Fruit fly (Drosophila melanogaster) whole organism, embryonic: ENCODE measurements around the gene Hpr1.
A peak's percentile ranks its signal among the peaks of the same experiment; 100 is the strongest.

ENCODE experiments used
- Aef1 ChIP-seq: fragments of 200-800 bp; sonication (Bioruptor generic); IDR thresholded peaks from 3 replicates; pipeline ENCODE4 v1.3.6; 2022; ENCODE audit warnings: missing biosample characterization, missing genetic modification characterization
- Bgb ChIP-seq: fragments of 200-800 bp; sonication (Bioruptor generic); IDR thresholded peaks from 2 replicates; pipeline ENCODE4 v1.3.6; 2022; ENCODE audit warnings: missing biosample characterization, missing genetic modification characterization; ENCODE audit not compliant: partially characterized antibody
- CG15514 ChIP-seq: fragments of 200-800 bp; sonication (Bioruptor generic); optimal IDR thresholded peaks from 3 replicates; lab custom pipeline; 2017; ENCODE audit warnings: missing biosample characterization, missing genetic modification characterization, mild to moderate bottlenecking, moderate library complexity, missing genetic modification reagents
- CG18476 ChIP-seq: fragments of 200-800 bp; sonication (Bioruptor generic); optimal IDR thresholded peaks from 2 replicates; lab custom pipeline; 2016; ENCODE audit warnings: missing biosample characterization, mild to moderate bottlenecking, missing genetic modification characterization
- CG18599 ChIP-seq: fragments of 200-800 bp; sonication (Bioruptor generic); optimal IDR thresholded peaks from 3 replicates; lab custom pipeline; 2017; ENCODE audit warnings: missing biosample characterization, missing genetic modification characterization, mild to moderate bottlenecking, moderate library complexity, missing genetic modification reagents
- CG2116 ChIP-seq: fragments of 200-800 bp; sonication (Bioruptor generic); optimal IDR thresholded peaks from 3 replicates; lab custom pipeline; 2018; ENCODE audit warnings: missing biosample characterization, mild to moderate bottlenecking, missing genetic modification characterization
- CG2120 ChIP-seq: fragments of 200-800 bp; sonication (Bioruptor generic); optimal IDR thresholded peaks from 3 replicates; lab custom pipeline; 2016; ENCODE audit warnings: missing biosample characterization, missing genetic modification characterization
- CG31388 ChIP-seq: fragments of 200-800 bp; sonication (Bioruptor generic); optimal IDR thresholded peaks from 2 replicates; lab custom pipeline; 2016; ENCODE audit warnings: missing biosample characterization, missing genetic modification characterization
- CG4617 ChIP-seq: fragments of 200-800 bp; sonication (Bioruptor generic); optimal IDR thresholded peaks from 3 replicates; lab custom pipeline; 2016; ENCODE audit warnings: missing biosample characterization, missing genetic modification characterization, borderline replicate concordance
- CG7271 ChIP-seq: fragments of 200-800 bp; sonication (Bioruptor generic); optimal IDR thresholded peaks from 2 replicates; lab custom pipeline; 2018; ENCODE audit warnings: missing biosample characterization, mild to moderate bottlenecking, missing genetic modification characterization, moderate library complexity
- CG8290 ChIP-seq, 3 experiments: fragments of 200-800 bp; sonication (Bioruptor generic); optimal IDR thresholded peaks; 2 replicates each; lab custom pipeline; 2016 to 2019; ENCODE audit warnings: missing biosample characterization in 3 of 3, missing genetic modification characterization in 3 of 3, mild to moderate bottlenecking in 2 of 3, moderate library complexity in 1 of 3
- CG8944 ChIP-seq: fragments of 200-800 bp; sonication (Bioruptor generic); optimal IDR thresholded peaks from 3 replicates; lab custom pipeline; 2016; ENCODE audit warnings: missing biosample characterization, missing genetic modification characterization
- CG9727 ChIP-seq: fragments of 200-800 bp; sonication (Bioruptor generic); optimal IDR thresholded peaks from 3 replicates; lab custom pipeline; 2017; ENCODE audit warnings: missing biosample characterization, mild to moderate bottlenecking, missing genetic modification characterization
- Drgx ChIP-seq: fragments of 200-800 bp; sonication (Bioruptor generic); IDR thresholded peaks from 2 replicates; pipeline ENCODE4 v1.3.6; 2022; ENCODE audit warnings: missing biosample characterization, missing genetic modification characterization
- Ets65A ChIP-seq: fragments of 200-800 bp; sonication (Bioruptor generic); peaks from one replicate; lab custom pipeline; 2016; ENCODE audit warnings: missing biosample characterization, missing genetic modification characterization
- Gug ChIP-seq: fragments of 200-800 bp; sonication (Bioruptor generic); IDR thresholded peaks from 4 replicates; pipeline ENCODE4 v1.3.6; 2022; ENCODE audit warnings: missing biosample characterization, missing genetic modification characterization
- Med ChIP-seq: fragments of 200-800 bp; sonication (Bioruptor generic); peaks from one replicate; lab custom pipeline; 2016; ENCODE audit warnings: missing biosample characterization, missing genetic modification characterization, mild to moderate bottlenecking, inconsistent platforms, moderate library complexity
- Mrtf ChIP-seq: fragments of 200-800 bp; sonication (Bioruptor generic); IDR thresholded peaks from 3 replicates; pipeline ENCODE4 v1.3.6; 2022; ENCODE audit warnings: missing biosample characterization, missing genetic modification characterization
- NC2β ChIP-seq: fragments of 200-800 bp; sonication (Bioruptor generic); optimal IDR thresholded peaks from 2 replicates; lab custom pipeline; 2016; ENCODE audit warnings: missing biosample characterization, missing genetic modification characterization
- Oaz ChIP-seq: fragments of 200-800 bp; sonication (Bioruptor generic); IDR thresholded peaks from 2 replicates; pipeline ENCODE4 v1.3.6; 2022; ENCODE audit warnings: missing biosample characterization, missing genetic modification characterization
- Stat92E ChIP-seq, 3 experiments: fragments of >200 bp in 2 of 3; fragments of 200-800 bp in 1 of 3; sonication (Bioruptor generic) in 1 of 3; optimal IDR thresholded peaks; 2 replicates each; lab custom pipeline; 2017 to 2019; ENCODE audit warnings: missing biosample characterization in 3 of 3, missing genetic modification characterization in 3 of 3, mild to moderate bottlenecking in 1 of 3, moderate library complexity in 1 of 3
- aop ChIP-seq: fragments of 200-800 bp; sonication (Bioruptor generic); IDR thresholded peaks from 2 replicates; pipeline ENCODE4 v1.3.6; 2022; ENCODE audit warnings: missing biosample characterization, missing genetic modification characterization
- ato ChIP-seq: fragments of 200-800 bp; sonication (Bioruptor generic); IDR thresholded peaks from 2 replicates; pipeline ENCODE4 v1.3.6; 2022; ENCODE audit warnings: missing biosample characterization, missing genetic modification characterization; ENCODE audit not compliant: partially characterized antibody
- bab2 ChIP-seq: fragments of 200-800 bp; sonication (Bioruptor generic); optimal IDR thresholded peaks from 2 replicates; lab custom pipeline; 2016; ENCODE audit warnings: missing biosample characterization, missing genetic modification characterization
- cg ChIP-seq: fragments of 200-800 bp; sonication (Bioruptor generic); optimal IDR thresholded peaks from 3 replicates; lab custom pipeline; 2019; ENCODE audit warnings: missing biosample characterization, mild to moderate bottlenecking, missing genetic modification characterization, moderate library complexity
- crc ChIP-seq: fragments of 200-800 bp; sonication (Bioruptor generic); optimal IDR thresholded peaks from 2 replicates; lab custom pipeline; 2016; ENCODE audit warnings: missing biosample characterization, missing genetic modification characterization
- grn ChIP-seq: fragments of 200-800 bp; sonication (Bioruptor generic); optimal IDR thresholded peaks from 3 replicates; lab custom pipeline; 2017; ENCODE audit warnings: missing biosample characterization, missing genetic modification characterization
- lab ChIP-seq: fragments of 200-800 bp; sonication (Bioruptor generic); optimal IDR thresholded peaks from 3 replicates; lab custom pipeline; 2017; ENCODE audit warnings: missing biosample characterization, missing genetic modification characterization, mild to moderate bottlenecking, moderate library complexity, missing genetic modification reagents
- otp ChIP-seq: fragments of 200-800 bp; sonication (Bioruptor generic); IDR thresholded peaks from 3 replicates; pipeline ENCODE4, ENCODE4 v1.3.6; 2022; ENCODE audit warnings: missing biosample characterization, missing genetic modification characterization
- pum ChIP-seq: fragments of 200-800 bp; sonication (Bioruptor generic); optimal IDR thresholded peaks from 2 replicates; lab custom pipeline; 2016; ENCODE audit warnings: missing biosample characterization, missing genetic modification characterization
- schlank ChIP-seq: fragments of 200-800 bp; sonication (Bioruptor generic); optimal IDR thresholded peaks from 2 replicates; lab custom pipeline; 2018; ENCODE audit warnings: missing biosample characterization, mild to moderate bottlenecking, missing genetic modification characterization
- sens ChIP-seq: fragments of 200-800 bp; sonication (Bioruptor generic); peaks from one replicate; lab custom pipeline; 2016; ENCODE audit warnings: missing biosample characterization, missing genetic modification characterization
- so ChIP-seq: fragments of 200-800 bp; sonication (Bioruptor generic); IDR thresholded peaks from 3 replicates; pipeline ENCODE4 v1.3.6; 2022; ENCODE audit warnings: missing biosample characterization, missing genetic modification characterization
- sob ChIP-seq: fragments of 200-800 bp; sonication (Bioruptor generic); IDR thresholded peaks from 2 replicates; pipeline ENCODE4 v1.3.6; 2022; ENCODE audit warnings: missing biosample characterization, missing genetic modification characterization
- sug ChIP-seq: fragments of 200-800 bp; optimal IDR thresholded peaks from 2 replicates; lab custom pipeline; 2019; ENCODE audit warnings: missing biosample characterization, mild to moderate bottlenecking, missing genetic modification characterization, moderate library complexity
- yki ChIP-seq: fragments of >200 bp; optimal IDR thresholded peaks from 3 replicates; lab custom pipeline; 2018
- zfh2 ChIP-seq: fragments of 200-800 bp; sonication (Bioruptor generic); optimal IDR thresholded peaks from 2 replicates; lab custom pipeline; 2016; ENCODE audit warnings: missing biosample characterization, missing genetic modification characterization

Hpr1 gene

DNA sequence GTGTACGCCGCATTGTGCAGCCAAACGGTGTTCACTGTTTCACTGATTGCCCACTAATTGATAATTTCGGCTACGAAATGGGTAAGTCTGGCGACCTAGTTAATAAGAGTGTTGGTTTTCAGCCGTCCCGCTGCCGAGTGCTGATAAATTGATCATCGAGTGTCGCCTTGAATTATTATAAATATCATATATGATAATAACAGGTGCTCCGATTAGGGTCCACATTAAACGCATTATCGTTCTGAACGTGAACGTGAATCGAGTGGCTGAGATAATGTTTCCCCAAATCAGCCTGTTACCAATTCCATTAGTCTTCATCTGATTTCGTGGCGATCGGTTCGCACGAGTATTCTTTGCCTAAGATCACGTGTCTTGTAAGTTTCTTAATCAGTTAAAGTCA lies 20.1 kb upstream of the Hpr1 start (continued):
- TF ChIP-seq sug (tag; lab: Kevin White, UChicago) (peak; percentile 74), grn (peak; percentile 82), pum (GFP tag; lab: Kevin White, UChicago) (no peak)

DNA sequence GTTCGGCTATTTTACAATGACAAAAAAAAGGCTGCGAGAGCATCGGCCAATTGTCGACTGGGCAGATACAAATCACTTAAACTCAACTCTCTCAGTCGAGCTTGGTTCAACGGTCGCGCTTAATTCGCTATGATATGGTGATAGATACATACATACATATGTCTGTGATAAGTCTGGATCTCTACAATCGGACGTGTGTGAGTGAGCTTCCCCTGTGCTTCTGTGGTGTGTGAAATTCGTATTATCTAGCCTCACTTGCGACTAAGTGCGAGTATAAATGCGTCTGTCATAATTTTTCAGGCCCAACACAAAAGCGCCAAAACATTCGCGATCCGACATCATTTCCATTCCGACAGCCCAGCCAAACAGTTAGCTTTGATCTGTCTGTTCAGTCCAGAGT lies 19.6 kb upstream of the Hpr1 start, which contains the start of gene CG1213:
Gene CG1213 (plus strand): TSS at position 301 of the 400 bp plus-strand sequence.
- TF ChIP-seq CG7271 (tag; lab: Kevin White, UChicago) (no peak), CG4617 (GFP tag; lab: Kevin White, UChicago) (no peak), CG15514 (GFP tag; lab: Kevin White, UChicago) (no peak), yki (lab: Kevin White, UChicago) (no peak), CG18476 (GFP tag; lab: Kevin White, UChicago) (no peak), schlank (tag; lab: Kevin White, UChicago) (no peak), CG31388 (GFP tag; lab: Kevin White, UChicago) (no peak), Gug (no peak), crc (GFP tag; lab: Kevin White, UChicago) (no peak), NC2β (GFP tag; lab: Kevin White, UChicago) (no peak), ato (GFP tag; lab: Robert Waterston, UW) (no peak), Stat92E (GFP tag; optimal IDR thresholded peaks at IDR 0.05; lab: Kevin White, UChicago) (no peak), Oaz (GFP tag; lab: Robert Waterston, UW) (no peak), Bgb (GFP tag; lab: Robert Waterston, UW) (no peak), CG2120 (GFP tag; lab: Kevin White, UChicago) (no peak), so (GFP tag; lab: Robert Waterston, UW) (no peak), aop (GFP tag; lab: Robert Waterston, UW) (no peak), zfh2 (no peak), CG2116 (GFP tag; lab: Kevin White, UChicago) (no peak), otp (GFP tag; lab: Robert Waterston, UW) (no peak)

DNA sequence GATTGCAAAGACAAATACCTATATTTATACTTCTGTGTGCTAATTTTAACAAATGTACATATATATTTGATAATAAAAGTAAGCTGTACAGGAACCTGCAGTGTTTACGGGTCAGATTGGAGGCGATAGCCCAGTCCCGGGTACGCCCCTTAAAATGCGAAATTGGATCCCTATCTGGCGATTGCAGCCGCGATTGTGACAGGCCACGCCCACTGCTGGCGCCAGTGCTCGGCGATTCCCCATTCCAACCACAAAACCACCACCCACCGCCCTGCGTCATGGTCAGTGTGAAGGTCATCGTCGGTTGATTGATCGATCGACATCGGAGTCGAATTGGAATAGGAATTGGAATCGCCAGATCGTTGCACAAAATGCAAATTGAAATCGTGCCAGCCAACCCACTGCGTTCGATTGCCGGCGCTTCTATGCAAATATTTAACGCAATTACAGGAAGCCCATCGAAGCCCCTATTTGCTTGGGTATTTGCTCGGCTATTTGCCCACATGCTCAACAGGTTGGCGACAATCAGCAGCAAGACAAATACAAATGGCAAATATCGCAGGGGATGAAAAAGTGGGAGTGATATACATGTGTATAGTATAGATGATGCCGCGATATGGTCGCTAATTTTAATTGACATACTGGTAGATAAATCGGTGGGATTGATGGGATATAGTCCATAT lies 17.6 kb upstream of the Hpr1 start:
- peak; percentile 9 for TF ChIP-seq Ets65A (GFP tag; lab: Kevin White, UChicago)
- peak; percentile 20 for TF ChIP-seq bab2 (GFP tag; lab: Kevin White, UChicago)
- TF ChIP-seq CG8290 (GFP tag; optimal IDR thresholded peaks at IDR 0.05; lab: Kevin White, UChicago) = no peak
- TF ChIP-seq CG8290 (tag; optimal IDR thresholded peaks at IDR 0.05; lab: Kevin White, UChicago) = peak in 1 of 2 experiments; percentile 16
- 0 out of 3 replicates have a peak, but pooled peaks have one; percentile 33 for TF ChIP-seq Mrtf (GFP tag; lab: Robert Waterston, UW)
- TF ChIP-seq Med (GFP tag; lab: Kevin White, UChicago) = peak; percentile 38
- peak; percentile 69 for TF ChIP-seq sens
- TF ChIP-seq Drgx (GFP tag; lab: Robert Waterston, UW) = no peak
- TF ChIP-seq CG8944 (GFP tag; lab: Kevin White, UChicago) = no peak
- 0 out of 3 replicates have a peak, but pooled peaks have one; percentile 17 for TF ChIP-seq Aef1 (GFP tag; lab: Robert Waterston, UW)
- peak; percentile 22 for TF ChIP-seq lab (GFP tag; lab: Kevin White, UChicago)
- TF ChIP-seq CG9727 = peak; percentile 3
- peak; percentile 5 for TF ChIP-seq CG18599 (GFP tag; lab: Kevin White, UChicago)
- TF ChIP-seq sob (GFP tag; lab: Robert Waterston, UW) = 0 out of 2 replicates have a peak, but pooled peaks have one; percentile 30
- no peak for TF ChIP-seq cg (GFP tag; lab: Kevin White, UChicago)
